In genomic region chrX:16786021-16786488, ce11 we compare ENCODE assay signal across 1 worm cellular context.
A peak's percentile ranks its signal among the peaks of the same experiment; 100 is the strongest.
TF ChIP-seq lines count a peak whose summit lies in the region.

Gene T01C8.2 (plus strand): TSS chrX:16786438.

TF ChIP-seq in whole organism, L1 larva, 84 proteins besides CTCF, POLR2A, EP300 and RAD21 (continued from another document):
- TF ChIP-seq mep-1 (tag; optimal IDR thresholded peaks at IDR 0.05; lab: Kevin White, UChicago) (peak; percentile 68), nhr-76 (tag; optimal IDR thresholded peaks at IDR 0.05; lab: Kevin White, UChicago) (no peak), dpl-1 (GFP tag; optimal IDR thresholded peaks at IDR 0.05; lab: Kevin White, UChicago) (no peak), fos-1 (tag; optimal IDR thresholded peaks at IDR 0.05; lab: Kevin White, UChicago) (no peak), skn-1 (tag; optimal IDR thresholded peaks at IDR 0.05; lab: Kevin White, UChicago) (no peak), F16B12.6 (tag; optimal IDR thresholded peaks at IDR 0.05; lab: Kevin White, UChicago) (no peak), egl-13 (tag; optimal IDR thresholded peaks at IDR 0.05; lab: Kevin White, UChicago) (no peak), lin-14 (GFP tag; optimal IDR thresholded peaks at IDR 0.05; lab: Kevin White, UChicago) (peak; percentile 79), zag-1 (tag; optimal IDR thresholded peaks at IDR 0.05; lab: Kevin White, UChicago) (no peak), nhr-11 (tag; optimal IDR thresholded peaks at IDR 0.05; lab: Kevin White, UChicago) (no peak), C16A3.4 (tag; optimal IDR thresholded peaks at IDR 0.05; lab: Kevin White, UChicago) (peak; percentile 13), snu-23 (GFP tag; optimal IDR thresholded peaks at IDR 0.05; lab: Kevin White, UChicago) (peak; percentile 80), Y116A8C.19 (tag; optimal IDR thresholded peaks at IDR 0.05; lab: Kevin White, UChicago; ENCODE audit: borderline replicate concordance) (no peak), vab-15 (tag; optimal IDR thresholded peaks at IDR 0.05; lab: Kevin White, UChicago) (no peak), egl-27 (tag; optimal IDR thresholded peaks at IDR 0.05; lab: Kevin White, UChicago) (no peak), fkh-4 (tag; optimal IDR thresholded peaks at IDR 0.05; lab: Kevin White, UChicago; ENCODE audit: borderline replicate concordance) (no peak), mdl-1 (tag; optimal IDR thresholded peaks at IDR 0.05; lab: Kevin White, UChicago) (peak in 1 of 2 experiments; percentile 38), C04F5.9 (tag; optimal IDR thresholded peaks at IDR 0.05; lab: Kevin White, UChicago) (no peak), snpc-4 (tag; optimal IDR thresholded peaks at IDR 0.05; lab: Kevin White, UChicago) (no peak), ama-1 (optimal IDR thresholded peaks at IDR 0.05; lab: Kevin White, UChicago) (no peak), dsc-1 (tag; optimal IDR thresholded peaks at IDR 0.05; lab: Kevin White, UChicago) (no peak), hlh-4 (tag; optimal IDR thresholded peaks at IDR 0.05; lab: Kevin White, UChicago) (no peak), nhr-237 (tag; optimal IDR thresholded peaks at IDR 0.05; lab: Kevin White, UChicago) (no peak), nhr-20 (tag; optimal IDR thresholded peaks at IDR 0.05; lab: Kevin White, UChicago) (peak; percentile 63), grh-1 (GFP tag; IDR thresholded peaks at IDR 0.05; lab: Robert Waterston, UW) (peak; percentile 38; the same call in 1 of the 2 replicates), elt-3 (tag; optimal IDR thresholded peaks at IDR 0.05; lab: Kevin White, UChicago) (peak in 4 of 6 experiments; percentile 30 to 63 (median 46)), hlh-17 (GFP tag; optimal IDR thresholded peaks at IDR 0.05; lab: Kevin White, UChicago; ENCODE audit: borderline replicate concordance) (no peak), unc-30 (tag; optimal IDR thresholded peaks at IDR 0.05; lab: Kevin White, UChicago) (no peak), pax-3 (tag; optimal IDR thresholded peaks at IDR 0.05; lab: Kevin White, UChicago) (no peak), tbx-2 (tag; optimal IDR thresholded peaks at IDR 0.05; lab: Kevin White, UChicago) (peak; percentile 18), aly-2 (tag; optimal IDR thresholded peaks at IDR 0.05; lab: Kevin White, UChicago) (no peak), lin-13 (GFP tag; optimal IDR thresholded peaks at IDR 0.05; lab: Kevin White, UChicago) (no peak), swsn-7 (tag; optimal IDR thresholded peaks at IDR 0.05; lab: Kevin White, UChicago) (peak; percentile 5), elt-2 (tag; optimal IDR thresholded peaks at IDR 0.05; lab: Kevin White, UChicago) (no peak), ceh-88 (GFP tag; IDR thresholded peaks at IDR 0.05; lab: Robert Waterston, UW) (no peak), unc-130 (tag; optimal IDR thresholded peaks at IDR 0.05; lab: Kevin White, UChicago) (no peak), C34B4.2 (tag; optimal IDR thresholded peaks at IDR 0.05; lab: Kevin White, UChicago) (no peak), nhr-12 (tag; optimal IDR thresholded peaks at IDR 0.05; lab: Kevin White, UChicago) (no peak), isw-1 (GFP tag; IDR thresholded peaks at IDR 0.05; lab: Robert Waterston, UW) (no peak), ces-1 (GFP tag; optimal IDR thresholded peaks at IDR 0.05; lab: Kevin White, UChicago) (no peak), ets-5 (GFP tag; IDR thresholded peaks at IDR 0.05; lab: Robert Waterston, UW) (no peak), nhr-47 (tag; optimal IDR thresholded peaks at IDR 0.05; lab: Kevin White, UChicago) (peak; percentile 25), lsy-2 (tag; optimal IDR thresholded peaks at IDR 0.05; lab: Kevin White, UChicago) (peak in 1 of 2 experiments; percentile 10), aha-1 (tag; optimal IDR thresholded peaks at IDR 0.05; lab: Kevin White, UChicago) (no peak), fkh-8 (tag; optimal IDR thresholded peaks at IDR 0.05; lab: Kevin White, UChicago) (no peak), lin-15B (tag; optimal IDR thresholded peaks at IDR 0.05; lab: Kevin White, UChicago) (no peak), unc-98 (GFP tag; IDR thresholded peaks at IDR 0.05; lab: Robert Waterston, UW) (no peak), xbp-1 (tag; optimal IDR thresholded peaks at IDR 0.05; lab: Kevin White, UChicago) (peak; percentile 5), ztf-11 (tag; optimal IDR thresholded peaks at IDR 0.05; lab: Kevin White, UChicago) (no peak), efl-3 (GFP tag; optimal IDR thresholded peaks at IDR 0.05; lab: Kevin White, UChicago) (no peak), blmp-1 (tag; optimal IDR thresholded peaks at IDR 0.05; lab: Kevin White, UChicago) (peak; percentile 98), lin-39 (tag; optimal IDR thresholded peaks at IDR 0.05; lab: Kevin White, UChicago) (no peak), tlp-1 (tag; optimal IDR thresholded peaks at IDR 0.05; lab: Kevin White, UChicago) (no peak), mef-2 (tag; optimal IDR thresholded peaks at IDR 0.05; lab: Kevin White, UChicago) (no peak), sptf-1 (tag; optimal IDR thresholded peaks at IDR 0.05; lab: Kevin White, UChicago) (no peak), rnt-1 (tag; optimal IDR thresholded peaks at IDR 0.05; lab: Kevin White, UChicago) (no peak), ceh-82 (tag; optimal IDR thresholded peaks at IDR 0.05; lab: Kevin White, UChicago) (peak in 1 of 3 experiments; percentile 10)
